Worm (Caenorhabditis elegans): Measurements from ENCODE around the gene ufd-3.

The ufd-3 gene

ce11 chrII:9986635-9987575 is 46.4 kb downstream of the ufd-3 start:
- TF ChIP-seq zag-1 (tag; optimal IDR thresholded peaks at IDR 0.05) (no peak), tbx-2 (tag; optimal IDR thresholded peaks at IDR 0.05) (peak; percentile 11), nhr-85 (tag) (peak; percentile 82), ets-5 (GFP tag; IDR thresholded peaks at IDR 0.05) (no peak), efl-3 (GFP tag; optimal IDR thresholded peaks at IDR 0.05) (no peak), alr-1 (tag; optimal IDR thresholded peaks at IDR 0.05; ENCODE audit: borderline replicate concordance) (no peak), snu-23 (GFP tag; optimal IDR thresholded peaks at IDR 0.05) (no peak), egl-27 (tag; optimal IDR thresholded peaks at IDR 0.05) (no peak), dpl-1 (GFP tag; optimal IDR thresholded peaks at IDR 0.05) (no peak), ama-1 (optimal IDR thresholded peaks at IDR 0.05) (no peak), elt-3 (tag; optimal IDR thresholded peaks at IDR 0.05) (peak in 2 of 6 experiments; percentile 22 to 41), swsn-7 (tag; optimal IDR thresholded peaks at IDR 0.05) (no peak), nhr-19 (GFP tag; conservative IDR thresholded peaks at IDR 0.05) (peak; percentile 27; the same call in 1 of the 2 replicates), unc-130 (tag; optimal IDR thresholded peaks at IDR 0.05) (no peak), unc-62 (GFP tag; optimal IDR thresholded peaks at IDR 0.05) (no peak), grh-1 (GFP tag; IDR thresholded peaks at IDR 0.05) (peak; percentile 81), sup-37 (GFP tag; optimal IDR thresholded peaks at IDR 0.05) (no peak), nhr-20 (tag; optimal IDR thresholded peaks at IDR 0.05) (no peak), nhr-237 (tag; optimal IDR thresholded peaks at IDR 0.05) (no peak), isw-1 (GFP tag; IDR thresholded peaks at IDR 0.05) (no peak), ceh-8 (GFP tag; optimal IDR thresholded peaks at IDR 0.05) (no peak), irx-1 (tag; optimal IDR thresholded peaks at IDR 0.05) (no peak), jun-1 (tag; optimal IDR thresholded peaks at IDR 0.05) (no peak), mep-1 (tag; optimal IDR thresholded peaks at IDR 0.05) (no peak), mdl-1 (tag; optimal IDR thresholded peaks at IDR 0.05) (no peak), nhr-76 (tag; optimal IDR thresholded peaks at IDR 0.05) (no peak), ceh-88 (GFP tag; IDR thresholded peaks at IDR 0.05) (no peak), sptf-1 (tag; optimal IDR thresholded peaks at IDR 0.05) (no peak), xbp-1 (tag; optimal IDR thresholded peaks at IDR 0.05) (no peak), mab-9 (GFP tag; IDR thresholded peaks at IDR 0.05) (no peak), ceh-63 (GFP tag; optimal IDR thresholded peaks at IDR 0.05) (no peak), dsc-1 (tag; optimal IDR thresholded peaks at IDR 0.05) (peak; percentile 99), pqm-1 (tag; optimal IDR thresholded peaks at IDR 0.05) (no peak), lsy-2 (tag; optimal IDR thresholded peaks at IDR 0.05) (no peak), vab-15 (tag; optimal IDR thresholded peaks at IDR 0.05) (no peak), hpl-2 (GFP tag; optimal IDR thresholded peaks at IDR 0.05) (no peak), F16B12.6 (tag; optimal IDR thresholded peaks at IDR 0.05) (no peak), fkh-10 (GFP tag; optimal IDR thresholded peaks at IDR 0.05) (no peak), nhr-47 (tag; optimal IDR thresholded peaks at IDR 0.05) (no peak), nhr-90 (tag; optimal IDR thresholded peaks at IDR 0.05; ENCODE audit: poor library complexity) (no peak), sox-4 (tag; optimal IDR thresholded peaks at IDR 0.05) (no peak), mef-2 (tag; optimal IDR thresholded peaks at IDR 0.05) (no peak), C34B4.2 (tag; optimal IDR thresholded peaks at IDR 0.05) (no peak), fos-1 (tag; optimal IDR thresholded peaks at IDR 0.05) (no peak), elt-2 (tag; optimal IDR thresholded peaks at IDR 0.05) (no peak), egl-13 (tag; optimal IDR thresholded peaks at IDR 0.05) (no peak), nhr-28 (tag; optimal IDR thresholded peaks at IDR 0.05) (no peak), pag-3 (tag; optimal IDR thresholded peaks at IDR 0.05; ENCODE audit: borderline replicate concordance, insufficient read depth) (no peak), Y116A8C.19 (tag; optimal IDR thresholded peaks at IDR 0.05; ENCODE audit: borderline replicate concordance) (no peak), ceh-82 (tag; optimal IDR thresholded peaks at IDR 0.05) (no peak), lin-35 (GFP tag; optimal IDR thresholded peaks at IDR 0.05) (no peak)
